Worm (Caenorhabditis elegans): Measurements from ENCODE around the gene Y38H8A.12.

DNA sequence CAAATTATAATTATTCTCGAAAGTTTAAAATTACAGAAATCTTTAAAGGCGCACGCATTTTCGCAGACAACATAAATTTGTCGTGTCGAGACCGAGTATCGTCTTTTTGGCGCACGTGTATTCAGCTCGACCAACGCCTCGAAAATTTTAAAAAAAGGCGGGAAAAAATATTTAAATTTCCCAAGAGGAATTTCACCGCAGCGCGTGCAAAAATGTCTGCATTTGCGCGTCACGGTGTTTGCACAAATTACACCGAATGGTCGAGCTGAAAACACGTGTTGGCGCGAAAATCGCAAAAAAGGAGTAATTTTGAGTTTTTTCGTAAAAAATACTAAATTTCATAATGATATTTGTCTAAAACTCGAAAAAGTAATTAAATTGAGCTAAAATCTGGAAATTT is 10.0 kb downstream of the Y38H8A.12 start:
- no peak for TF ChIP-seq nhr-237 (tag; optimal IDR thresholded peaks at IDR 0.05)
- no peak for TF ChIP-seq nhr-11 (tag; optimal IDR thresholded peaks at IDR 0.05)
- no peak for TF ChIP-seq unc-62 (GFP tag; optimal IDR thresholded peaks at IDR 0.05)
- no peak for TF ChIP-seq nhr-12 (tag; optimal IDR thresholded peaks at IDR 0.05)
- TF ChIP-seq pha-4 (tag; optimal IDR thresholded peaks at IDR 0.05) = no peak
- no peak for TF ChIP-seq ama-1 (optimal IDR thresholded peaks at IDR 0.05)
- no peak for TF ChIP-seq skn-1 (tag; optimal IDR thresholded peaks at IDR 0.05)
- no peak for TF ChIP-seq zag-1 (tag; optimal IDR thresholded peaks at IDR 0.05)
- no peak for TF ChIP-seq nhr-23 (tag; optimal IDR thresholded peaks at IDR 0.05)
- no peak for TF ChIP-seq fkh-10 (GFP tag; optimal IDR thresholded peaks at IDR 0.05)
- no peak for TF ChIP-seq ceh-82 (tag; optimal IDR thresholded peaks at IDR 0.05)
- TF ChIP-seq fos-1 (tag; optimal IDR thresholded peaks at IDR 0.05) = no peak
- no peak for TF ChIP-seq snpc-4 (tag; optimal IDR thresholded peaks at IDR 0.05)
- TF ChIP-seq mdl-1 (tag; optimal IDR thresholded peaks at IDR 0.05) = no peak
